Fruit fly (Drosophila melanogaster) whole organism, embryonic: ENCODE measurements around the gene Syx5.

ENCODE experiments used
- CG10366 ChIP-seq: fragments of 200-800 bp; sonication (Bioruptor generic); IDR thresholded peaks from 2 replicates; pipeline ENCODE4 v1.3.6; 2022; ENCODE audit warnings: missing biosample characterization, missing genetic modification characterization
- CG10462 ChIP-seq: fragments of 200-800 bp; sonication (Bioruptor generic); optimal IDR thresholded peaks from 2 replicates; lab custom pipeline; 2016; ENCODE audit warnings: missing biosample characterization, missing genetic modification characterization
- CG11093 ChIP-seq: fragments of 200-800 bp; sonication (Bioruptor generic); IDR thresholded peaks from 3 replicates; pipeline ENCODE4 v1.3.6; 2022; ENCODE audit warnings: missing biosample characterization, missing genetic modification characterization
- CG11247 ChIP-seq: fragments of 200-800 bp; sonication (Bioruptor generic); IDR thresholded peaks from 2 replicates; pipeline ENCODE4 v1.3.6; 2022; ENCODE audit warnings: missing biosample characterization, missing genetic modification characterization
- CG11560 ChIP-seq: fragments of 200-800 bp; sonication (Bioruptor generic); IDR thresholded peaks from 3 replicates; pipeline ENCODE4 v1.3.6; 2022; ENCODE audit warnings: missing biosample characterization, missing genetic modification characterization
- CG12104 ChIP-seq: fragments of 200-800 bp; sonication (Bioruptor generic); optimal IDR thresholded peaks from 3 replicates; lab custom pipeline; 2016; ENCODE audit warnings: missing biosample characterization, missing genetic modification characterization
- CG13624 ChIP-seq: fragments of 200-800 bp; sonication (Bioruptor generic); optimal IDR thresholded peaks from 2 replicates; lab custom pipeline; 2016; ENCODE audit warnings: missing biosample characterization, missing genetic modification characterization
- CG14014 ChIP-seq: fragments of 200-800 bp; sonication (Bioruptor generic); IDR thresholded peaks from 2 replicates; pipeline ENCODE4 v1.3.6; 2022; ENCODE audit warnings: missing biosample characterization, missing genetic modification characterization
- CG17359 ChIP-seq: fragments of 200-800 bp; sonication (Bioruptor generic); optimal IDR thresholded peaks from 3 replicates; lab custom pipeline; 2018; ENCODE audit warnings: missing biosample characterization, mild to moderate bottlenecking, missing genetic modification characterization, moderate library complexity
- CG30403 ChIP-seq: fragments of 200-800 bp; sonication (Bioruptor generic); optimal IDR thresholded peaks from 3 replicates; lab custom pipeline; 2016; ENCODE audit warnings: missing biosample characterization, missing genetic modification characterization
- CG3065 ChIP-seq: fragments of 200-800 bp; sonication (Bioruptor generic); optimal IDR thresholded peaks from 2 replicates; lab custom pipeline; 2016; ENCODE audit warnings: missing biosample characterization, missing genetic modification characterization
- CG6689 ChIP-seq: fragments of 200-800 bp; sonication (Bioruptor generic); IDR thresholded peaks from 2 replicates; pipeline ENCODE4 v1.3.6; 2022; ENCODE audit warnings: missing biosample characterization, missing genetic modification characterization
- CG6854 ChIP-seq: fragments of 200-800 bp; sonication (Bioruptor generic); optimal IDR thresholded peaks from 3 replicates; lab custom pipeline; 2017; ENCODE audit warnings: missing biosample characterization, mild to moderate bottlenecking, missing genetic modification characterization
- CG7372 ChIP-seq: fragments of 200-800 bp; sonication (Bioruptor generic); IDR thresholded peaks from 2 replicates; pipeline ENCODE4 v1.3.6; 2022; ENCODE audit warnings: missing biosample characterization, missing genetic modification characterization
- CG9932 ChIP-seq: fragments of 200-800 bp; sonication (Bioruptor generic); IDR thresholded peaks from 2 replicates; pipeline ENCODE4 v1.3.6; 2022; ENCODE audit warnings: missing biosample characterization, missing genetic modification characterization
- Camta ChIP-seq: fragments of 200-800 bp; sonication (Bioruptor generic); optimal IDR thresholded peaks from 2 replicates; lab custom pipeline; 2016; ENCODE audit warnings: missing biosample characterization, missing genetic modification characterization
- Drgx ChIP-seq: fragments of 200-800 bp; sonication (Bioruptor generic); IDR thresholded peaks from 2 replicates; pipeline ENCODE4 v1.3.6; 2022; ENCODE audit warnings: missing biosample characterization, missing genetic modification characterization
- E2f2 ChIP-seq: fragments of 200-800 bp; sonication (Bioruptor generic); IDR thresholded peaks from 2 replicates; pipeline ENCODE4 v1.3.6; 2022; ENCODE audit warnings: missing biosample characterization, missing genetic modification characterization
- Gug ChIP-seq: fragments of 200-800 bp; sonication (Bioruptor generic); IDR thresholded peaks from 4 replicates; pipeline ENCODE4 v1.3.6; 2022; ENCODE audit warnings: missing biosample characterization, missing genetic modification characterization
- HLH3B ChIP-seq: fragments of 200-800 bp; sonication (Bioruptor generic); IDR thresholded peaks from 2 replicates; pipeline ENCODE4 v1.3.6; 2022; ENCODE audit warnings: missing biosample characterization, missing genetic modification characterization
- Rfx ChIP-seq: fragments of 200-800 bp; sonication (Bioruptor generic); IDR thresholded peaks from 2 replicates; pipeline ENCODE4 v1.3.6; 2022; ENCODE audit warnings: missing biosample characterization, missing genetic modification characterization
- Side ChIP-seq: fragments of 200-800 bp; sonication (Bioruptor generic); optimal IDR thresholded peaks from 2 replicates; lab custom pipeline; 2016; ENCODE audit warnings: missing biosample characterization, missing genetic modification characterization
- Xbp1 ChIP-seq: fragments of 200-800 bp; sonication (Bioruptor generic); optimal IDR thresholded peaks from 3 replicates; lab custom pipeline; 2016; ENCODE audit warnings: missing biosample characterization, mild to moderate bottlenecking, missing genetic modification characterization
- ac ChIP-seq: fragments of 200-800 bp; sonication (Bioruptor generic); optimal IDR thresholded peaks from 3 replicates; lab custom pipeline; 2017; ENCODE audit warnings: missing biosample characterization, mild to moderate bottlenecking, missing genetic modification characterization
- ase ChIP-seq: fragments of 200-800 bp; sonication (Bioruptor generic); IDR thresholded peaks from 3 replicates; pipeline ENCODE4 v1.3.6; 2022; ENCODE audit warnings: missing biosample characterization, missing genetic modification characterization
- ash1 ChIP-seq: fragments of 200-800 bp; sonication (Bioruptor generic); optimal IDR thresholded peaks from 2 replicates; lab custom pipeline; 2018; ENCODE audit warnings: missing biosample characterization, mild to moderate bottlenecking, missing genetic modification characterization
- ato ChIP-seq: fragments of 200-800 bp; sonication (Bioruptor generic); IDR thresholded peaks from 2 replicates; pipeline ENCODE4 v1.3.6; 2022; ENCODE audit warnings: missing biosample characterization, missing genetic modification characterization; ENCODE audit not compliant: partially characterized antibody
- bsh ChIP-seq, 2 experiments: fragments of 200-800 bp; sonication (Bioruptor generic); optimal IDR thresholded peaks; 2 replicates each; lab custom pipeline; 2017 to 2018; ENCODE audit warnings: mild to moderate bottlenecking in 2 of 2, missing biosample characterization in 2 of 2, missing genetic modification characterization in 2 of 2, moderate library complexity in 1 of 2
- ci ChIP-seq: fragments of 200-800 bp; sonication (Bioruptor generic); IDR thresholded peaks from 3 replicates; pipeline ENCODE4 v1.3.6; 2022; ENCODE audit warnings: missing biosample characterization, missing genetic modification characterization
- da ChIP-seq: fragments of 200-800 bp; sonication (Bioruptor generic); optimal IDR thresholded peaks from 2 replicates; lab custom pipeline; 2016; ENCODE audit warnings: missing biosample characterization, missing genetic modification characterization
- esg ChIP-seq: fragments of 200-800 bp; sonication (Bioruptor generic); conservative IDR thresholded peaks from 2 replicates; pipeline ENCODE4 v1.3.6; 2022; ENCODE audit warnings: missing biosample characterization, missing genetic modification characterization
- gsb ChIP-seq: fragments of 200-800 bp; sonication (Bioruptor generic); IDR thresholded peaks from 2 replicates; pipeline ENCODE4 v1.3.6; 2022; ENCODE audit warnings: missing biosample characterization, missing genetic modification characterization
- inv ChIP-seq: fragments of 200-800 bp; sonication (Bioruptor generic); IDR thresholded peaks from 2 replicates; pipeline ENCODE4 v1.3.6; 2022; ENCODE audit warnings: missing biosample characterization, missing genetic modification characterization; ENCODE audit not compliant: partially characterized antibody
- jing ChIP-seq: fragments of 200-800 bp; sonication (Bioruptor generic); optimal IDR thresholded peaks from 2 replicates; lab custom pipeline; 2018; ENCODE audit warnings: missing biosample characterization, mild to moderate bottlenecking, missing genetic modification characterization
- mirr ChIP-seq: fragments of 200-800 bp; sonication (Bioruptor generic); optimal IDR thresholded peaks from 3 replicates; lab custom pipeline; 2018; ENCODE audit warnings: missing biosample characterization, mild to moderate bottlenecking, missing genetic modification characterization
- mld ChIP-seq: fragments of 200-800 bp; sonication (Bioruptor generic); IDR thresholded peaks from 3 replicates; pipeline ENCODE4 v1.3.6; 2022; ENCODE audit warnings: missing biosample characterization, missing genetic modification characterization; ENCODE audit not compliant: partially characterized antibody
- nerfin-1 ChIP-seq: fragments of 200-800 bp; sonication (Bioruptor generic); optimal IDR thresholded peaks from 3 replicates; lab custom pipeline; 2019; ENCODE audit warnings: missing biosample characterization, mild to moderate bottlenecking, missing genetic modification characterization, moderate library complexity
- nom ChIP-seq: fragments of 200-800 bp; sonication (Bioruptor generic); optimal IDR thresholded peaks from 2 replicates; lab custom pipeline; 2017; ENCODE audit warnings: missing biosample characterization, missing genetic modification characterization, mild to moderate bottlenecking, moderate library complexity, missing genetic modification reagents
- onecut ChIP-seq: fragments of 200-800 bp; sonication (Bioruptor generic); IDR thresholded peaks from 2 replicates; pipeline ENCODE4 v1.3.6; 2022; ENCODE audit warnings: missing biosample characterization, missing genetic modification characterization
- pan ChIP-seq, 4 experiments: fragments of >200 bp in 3 of 4; fragments of 200-800 bp in 1 of 4; sonication (Bioruptor generic) in 1 of 4; optimal IDR thresholded peaks in 3 of 4; IDR thresholded peaks in 1 of 4; 2 replicates each; pipeline versions ENCODE4 v1.3.6 to Lab custom; 2017 to 2022; ENCODE audit warnings: missing biosample characterization in 2 of 4, missing genetic modification characterization in 2 of 4, mixed read lengths in 1 of 4
- pfk ChIP-seq: fragments of 200-800 bp; sonication (Bioruptor generic); optimal IDR thresholded peaks from 2 replicates; lab custom pipeline; 2018; ENCODE audit warnings: missing biosample characterization, mild to moderate bottlenecking, missing genetic modification characterization, moderate library complexity
- pita ChIP-seq: fragments of 200-800 bp; sonication (Bioruptor generic); optimal IDR thresholded peaks from 2 replicates; lab custom pipeline; 2017; ENCODE audit warnings: missing biosample characterization, mild to moderate bottlenecking, missing genetic modification characterization
- sd ChIP-seq: fragments of 200-800 bp; sonication (Bioruptor generic); optimal IDR thresholded peaks from 3 replicates; lab custom pipeline; 2018; ENCODE audit warnings: missing biosample characterization, mild to moderate bottlenecking, missing genetic modification characterization, moderate library complexity
- sens-2 ChIP-seq: fragments of 200-800 bp; sonication (Bioruptor generic); IDR thresholded peaks from 2 replicates; pipeline ENCODE4 v1.3.6; 2022; ENCODE audit warnings: missing biosample characterization, missing genetic modification characterization
- shn ChIP-seq: fragments of 200-800 bp; sonication (Bioruptor generic); optimal IDR thresholded peaks from 3 replicates; lab custom pipeline; 2016; ENCODE audit warnings: missing biosample characterization, missing genetic modification characterization
- sima ChIP-seq: fragments of 200-800 bp; sonication (Bioruptor generic); optimal IDR thresholded peaks from 2 replicates; lab custom pipeline; 2016; ENCODE audit warnings: missing biosample characterization, missing genetic modification characterization
- ssp ChIP-seq: fragments of 200-800 bp; sonication (Bioruptor generic); IDR thresholded peaks from 2 replicates; pipeline ENCODE4 v1.3.6; 2022; ENCODE audit warnings: missing biosample characterization, missing genetic modification characterization
- tll ChIP-seq, 2 experiments: fragments of 200-800 bp in 1 of 2; fragments of >200 bp in 1 of 2; sonication (Bioruptor generic) in 1 of 2; optimal IDR thresholded peaks; 2 replicates each; lab custom pipeline; 2017 to 2019; ENCODE audit warnings: missing biosample characterization in 2 of 2, missing genetic modification characterization in 2 of 2, mild to moderate bottlenecking in 1 of 2, moderate library complexity in 1 of 2
- twi ChIP-seq: fragments of 200-800 bp; optimal IDR thresholded peaks from 2 replicates; lab custom pipeline; 2019; ENCODE audit warnings: missing biosample characterization, mild to moderate bottlenecking, missing genetic modification characterization, moderate library complexity
- usp ChIP-seq: fragments of >200 bp; optimal IDR thresholded peaks from 2 replicates; lab custom pipeline; 2017; ENCODE audit warnings: missing biosample characterization, missing genetic modification characterization

Gene Syx5

DNA sequence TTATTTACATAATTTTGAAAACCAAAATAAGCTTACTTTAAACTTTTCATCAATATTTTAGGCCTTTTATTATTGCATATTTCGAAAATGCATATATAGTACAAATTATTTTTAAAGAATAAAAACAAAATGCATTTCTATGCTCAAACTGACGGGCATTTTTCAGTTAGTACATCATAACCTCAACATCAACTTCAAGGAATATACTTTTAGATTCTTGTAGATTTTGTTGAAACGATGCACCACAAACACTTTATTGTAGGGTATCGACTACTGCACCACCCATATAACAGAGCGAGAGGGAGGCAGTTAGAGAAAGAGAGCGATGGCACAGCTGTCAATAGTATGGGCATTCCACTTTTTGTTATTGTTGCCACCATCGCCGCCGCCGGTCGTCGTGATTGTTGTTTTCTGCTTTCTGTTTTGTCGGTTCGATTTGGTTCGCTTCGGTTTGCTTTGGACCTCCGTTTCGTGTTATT, 27.3 kb upstream of the Syx5 start (continued):
- no peak for TF ChIP-seq ash1 (GFP tag; lab: Kevin White, UChicago)
- peak; percentile 58; the same call in 1 of the 2 replicates for TF ChIP-seq E2f2 (GFP tag; lab: Robert Waterston, UW)
- no peak for TF ChIP-seq inv
- peak; percentile 61; the same call in 2 of the 4 replicates for TF ChIP-seq Gug (GFP tag; lab: Robert Waterston, UW)
- peak; percentile 85 for TF ChIP-seq esg (GFP tag; lab: Robert Waterston, UW)
- TF ChIP-seq ato: no peak
- no peak for TF ChIP-seq pita
- peak; percentile 83 for TF ChIP-seq ac (GFP tag; lab: Kevin White, UChicago)
- peak; percentile 69 for TF ChIP-seq CG10366 (GFP tag; lab: Robert Waterston, UW)
- TF ChIP-seq CG6689 (GFP tag; lab: Robert Waterston, UW): peak; percentile 84
- peak; percentile 44; the same call in 1 of the 2 replicates for TF ChIP-seq ssp (GFP tag; lab: Robert Waterston, UW)
- no peak for TF ChIP-seq gsb
- peak; percentile 30 for TF ChIP-seq nom (GFP tag; lab: Kevin White, UChicago)
- peak; percentile 62 for TF ChIP-seq CG7372 (GFP tag; lab: Robert Waterston, UW)
- TF ChIP-seq usp (GFP tag; lab: Kevin White, UChicago): no peak
- no peak for TF ChIP-seq mirr (GFP tag; lab: Kevin White, UChicago)
- TF ChIP-seq sens-2 (GFP tag; lab: Robert Waterston, UW): peak; percentile 52
- peak; percentile 87 for TF ChIP-seq shn
- TF ChIP-seq CG11247: no peak
- TF ChIP-seq pfk: peak; percentile 40
- TF ChIP-seq CG6854 (GFP tag; lab: Kevin White, UChicago): peak; percentile 52
- TF ChIP-seq sd (tag; lab: Kevin White, UChicago): peak; percentile 73
- TF ChIP-seq onecut (GFP tag; lab: Robert Waterston, UW): peak; percentile 62
- peak; percentile 90 for TF ChIP-seq Drgx (GFP tag; lab: Robert Waterston, UW)
- peak; percentile 51 for TF ChIP-seq sima (GFP tag; lab: Kevin White, UChicago)
- TF ChIP-seq CG30403: peak; percentile 96
- TF ChIP-seq bsh (GFP tag; optimal IDR thresholded peaks at IDR 0.05; lab: Kevin White, UChicago): peak; percentile 85 to 93
- peak; percentile 79 for TF ChIP-seq CG3065 (GFP tag; lab: Kevin White, UChicago)
- TF ChIP-seq Side (GFP tag; lab: Kevin White, UChicago): peak; percentile 83
- TF ChIP-seq CG14014 (GFP tag; lab: Robert Waterston, UW): no peak
- peak; percentile 27; the same call in 1 of the 3 replicates for TF ChIP-seq CG11560 (tag; lab: Robert Waterston, UW)
- TF ChIP-seq HLH3B (GFP tag; lab: Robert Waterston, UW): peak; percentile 83
- TF ChIP-seq da (GFP tag; lab: Kevin White, UChicago): peak; percentile 83
- peak; percentile 96 for TF ChIP-seq Xbp1 (GFP tag; lab: Kevin White, UChicago)
- TF ChIP-seq nerfin-1 (tag; lab: Kevin White, UChicago): peak; percentile 89
- TF ChIP-seq twi: peak; percentile 92
- peak; percentile 94 for TF ChIP-seq Camta (GFP tag; lab: Kevin White, UChicago)
- no peak for TF ChIP-seq CG9932 (GFP tag; lab: Robert Waterston, UW)
- TF ChIP-seq tll (GFP tag; optimal IDR thresholded peaks at IDR 0.05; lab: Kevin White, UChicago): peak in 1 of 2 experiments; percentile 41
- TF ChIP-seq CG10462: peak; percentile 89
- TF ChIP-seq mld (GFP tag; lab: Robert Waterston, UW): no peak
- peak; percentile 79 for TF ChIP-seq CG11093 (GFP tag; lab: Robert Waterston, UW)
- peak; percentile 95 for TF ChIP-seq CG17359 (tag; lab: Kevin White, UChicago)
- TF ChIP-seq pan (optimal IDR thresholded peaks at IDR 0.05; lab: Kevin White, UChicago): no peak
- TF ChIP-seq pan (GFP tag; optimal IDR thresholded peaks at IDR 0.05 in 1 of 2, IDR thresholded peaks at IDR 0.05 in 1 of 2): peak in 1 of 2 experiments; percentile 78
- peak; percentile 71; the same call in 2 of the 3 replicates for TF ChIP-seq ase (GFP tag; lab: Robert Waterston, UW)
- TF ChIP-seq Rfx (GFP tag; lab: Robert Waterston, UW): peak; percentile 59
- peak; percentile 67 for TF ChIP-seq CG13624 (GFP tag; lab: Kevin White, UChicago)
- TF ChIP-seq CG12104: peak; percentile 86
- TF ChIP-seq jing (GFP tag; lab: Kevin White, UChicago): peak; percentile 90
- TF ChIP-seq ci (GFP tag; lab: Robert Waterston, UW): peak; percentile 86
